Fruit fly (Drosophila melanogaster) whole organism, pupa: Measurements from ENCODE around the gene CG1265.

Source experiments
- CG10348 ChIP-seq: fragments of 200-800 bp; sonication (Bioruptor generic); IDR thresholded peaks from 2 replicates; pipeline ENCODE4 v1.3.6; 2022; ENCODE audit warnings: missing biosample characterization, missing genetic modification characterization
- CG12605 ChIP-seq: fragments of 200-800 bp; sonication (Bioruptor generic); IDR thresholded peaks from 2 replicates; pipeline ENCODE4 v1.3.6; 2022; ENCODE audit warnings: missing biosample characterization, missing genetic modification characterization
- CG13204 ChIP-seq: fragments of 200-800 bp; sonication (Bioruptor generic); optimal IDR thresholded peaks from 2 replicates; lab custom pipeline; 2018; ENCODE audit warnings: missing biosample characterization, mild to moderate bottlenecking, missing genetic modification characterization, moderate library complexity
- CG14655 ChIP-seq: fragments of 200-800 bp; sonication (Bioruptor generic); optimal IDR thresholded peaks from 3 replicates; lab custom pipeline; 2017; ENCODE audit warnings: mild to moderate bottlenecking, missing biosample characterization, missing genetic modification reagents, missing genetic modification characterization
- CG15710 ChIP-seq: fragments of 200-800 bp; sonication (Bioruptor generic); optimal IDR thresholded peaks from 2 replicates; lab custom pipeline; 2018; ENCODE audit warnings: missing biosample characterization, mild to moderate bottlenecking, missing genetic modification characterization, moderate library complexity
- CG17806 ChIP-seq: fragments of 200-800 bp; sonication (Bioruptor generic); optimal IDR thresholded peaks from 2 replicates; lab custom pipeline; 2018; ENCODE audit warnings: missing biosample characterization, mild to moderate bottlenecking, missing genetic modification characterization, moderate library complexity
- CG32121 ChIP-seq: fragments of 200-800 bp; sonication (Bioruptor generic); IDR thresholded peaks from 2 replicates; pipeline ENCODE4 v1.3.6; 2022; ENCODE audit warnings: missing biosample characterization, missing genetic modification characterization
- CG34367 ChIP-seq: fragments of 200-800 bp; sonication (Bioruptor generic); optimal IDR thresholded peaks from 2 replicates; lab custom pipeline; 2018; ENCODE audit warnings: missing biosample characterization, mild to moderate bottlenecking, missing genetic modification characterization
- CG4496 ChIP-seq: fragments of 200-800 bp; sonication (Bioruptor generic); IDR thresholded peaks from 3 replicates; pipeline ENCODE4 v1.3.6; 2022; ENCODE audit warnings: missing biosample characterization, missing genetic modification characterization
- CG8159 ChIP-seq: fragments of 200-800 bp; sonication (Bioruptor generic); optimal IDR thresholded peaks from 3 replicates; lab custom pipeline; 2018; ENCODE audit warnings: missing biosample characterization, mild to moderate bottlenecking, missing genetic modification characterization, moderate library complexity
- CG8301 ChIP-seq: fragments of 200-800 bp; sonication (Bioruptor generic); optimal IDR thresholded peaks from 2 replicates; lab custom pipeline; 2018; ENCODE audit warnings: missing biosample characterization, mild to moderate bottlenecking, missing genetic modification characterization
- CG9948 ChIP-seq: fragments of 200-800 bp; sonication (Bioruptor generic); optimal IDR thresholded peaks from 2 replicates; lab custom pipeline; 2018; ENCODE audit warnings: missing biosample characterization, mild to moderate bottlenecking, missing genetic modification characterization, moderate library complexity
- D1 ChIP-seq: fragments of 200-800 bp; sonication (Bioruptor generic); optimal IDR thresholded peaks from 2 replicates; lab custom pipeline; 2018; ENCODE audit warnings: missing biosample characterization, mild to moderate bottlenecking, missing genetic modification characterization, moderate library complexity
- EcR ChIP-seq: fragments of 200-800 bp; sonication (Bioruptor generic); optimal IDR thresholded peaks from 3 replicates; lab custom pipeline; 2019; ENCODE audit warnings: missing biosample characterization, missing genetic modification characterization, mild to moderate bottlenecking, moderate library complexity, missing genetic modification reagents
- Ets98B ChIP-seq: fragments of 200-800 bp; sonication (Bioruptor generic); IDR thresholded peaks from 2 replicates; pipeline ENCODE4 v1.3.6; 2022; ENCODE audit warnings: missing biosample characterization, missing genetic modification characterization
- Pif1A ChIP-seq: fragments of 200-800 bp; sonication (Bioruptor generic); optimal IDR thresholded peaks from 3 replicates; lab custom pipeline; 2016; ENCODE audit warnings: missing biosample characterization, missing genetic modification characterization
- Pif1B ChIP-seq: fragments of 200-800 bp; sonication (Bioruptor generic); optimal IDR thresholded peaks from 3 replicates; lab custom pipeline; 2016; ENCODE audit warnings: missing biosample characterization, missing genetic modification characterization
- Snoo ChIP-seq: fragments of 200-800 bp; sonication (Bioruptor generic); optimal IDR thresholded peaks from 3 replicates; lab custom pipeline; 2017; ENCODE audit warnings: missing biosample characterization, mild to moderate bottlenecking, missing genetic modification characterization, inconsistent platforms
- fd96Ca ChIP-seq: fragments of 200-800 bp; sonication (Bioruptor generic); IDR thresholded peaks from 3 replicates; pipeline ENCODE4 v1.3.6; 2022; ENCODE audit warnings: missing biosample characterization, missing genetic modification characterization
- gl ChIP-seq: fragments of 200-800 bp; sonication (Bioruptor generic); optimal IDR thresholded peaks from 2 replicates; lab custom pipeline; 2018; ENCODE audit warnings: missing biosample characterization, mild to moderate bottlenecking, missing genetic modification characterization
- rn ChIP-seq: fragments of 200-800 bp; sonication (Bioruptor generic); IDR thresholded peaks from 2 replicates; pipeline ENCODE4 v1.3.6; 2022; ENCODE audit warnings: missing biosample characterization, missing genetic modification characterization

Gene CG1265

dm6 chr3L:4225647-4226470 is 28.7 kb upstream of the CG1265 start:
- peak; percentile 8 for TF ChIP-seq gl (tag; lab: Kevin White, UChicago)
- TF ChIP-seq CG9948 (tag; lab: Kevin White, UChicago): no peak
- TF ChIP-seq CG4496 (GFP tag; lab: Robert Waterston, UW): no peak
- TF ChIP-seq CG10348 (GFP tag; lab: Robert Waterston, UW): no peak
- TF ChIP-seq CG17806 (tag; lab: Kevin White, UChicago): no peak
- TF ChIP-seq D1 (tag; lab: Kevin White, UChicago): no peak
- TF ChIP-seq CG8301: peak; percentile 18
- peak; percentile 20 for TF ChIP-seq CG14655 (GFP tag; lab: Kevin White, UChicago)
- TF ChIP-seq fd96Ca (GFP tag; lab: Robert Waterston, UW): 0 out of 3 replicates have a peak, but pooled peaks have one; percentile 36
- no peak for TF ChIP-seq CG15710
- no peak for TF ChIP-seq Pif1B (GFP tag; lab: Kevin White, UChicago)
- TF ChIP-seq Snoo (tag; lab: Kevin White, UChicago): no peak
- TF ChIP-seq CG34367 (tag; lab: Kevin White, UChicago): no peak
- no peak for TF ChIP-seq rn (GFP tag; lab: Robert Waterston, UW)
- TF ChIP-seq CG12605: no peak; the same call in 1 of the 2 replicates
- no peak for TF ChIP-seq CG32121
- no peak for TF ChIP-seq CG8159 (tag; lab: Kevin White, UChicago)
- no peak for TF ChIP-seq Pif1A (GFP tag; lab: Kevin White, UChicago)
- TF ChIP-seq EcR (GFP tag; lab: Kevin White, UChicago): peak; percentile 40
- TF ChIP-seq CG13204 (GFP tag; lab: Kevin White, UChicago): no peak
- TF ChIP-seq Ets98B (GFP tag; lab: Robert Waterston, UW): peak; percentile 30; the same call in 1 of the 2 replicates

dm6 chr3L:4227164-4227563 is 27.4 kb upstream of the CG1265 start, which contains the start of gene CG46460:
TSS of gene CG46460 (minus strand) at chr3L:4227302.
- TF ChIP-seq Pif1A (GFP tag; lab: Kevin White, UChicago) (no peak), CG8301 (no peak), CG14655 (GFP tag; lab: Kevin White, UChicago) (peak; percentile 8), Ets98B (GFP tag; lab: Robert Waterston, UW) (peak; percentile 49; the same call in 1 of the 2 replicates), EcR (GFP tag; lab: Kevin White, UChicago) (peak; percentile 67), CG12605 (peak; percentile 43; the same call in 1 of the 2 replicates), CG10348 (GFP tag; lab: Robert Waterston, UW) (no peak), rn (GFP tag; lab: Robert Waterston, UW) (no peak), CG4496 (GFP tag; lab: Robert Waterston, UW) (peak; percentile 42; the same call in 1 of the 3 replicates), D1 (tag; lab: Kevin White, UChicago) (no peak), CG13204 (GFP tag; lab: Kevin White, UChicago) (peak; percentile 64), CG34367 (tag; lab: Kevin White, UChicago) (no peak), CG17806 (tag; lab: Kevin White, UChicago) (no peak), CG8159 (tag; lab: Kevin White, UChicago) (peak; percentile 42), CG9948 (tag; lab: Kevin White, UChicago) (no peak), fd96Ca (GFP tag; lab: Robert Waterston, UW) (no peak; the same call in 2 of the 3 replicates), Pif1B (GFP tag; lab: Kevin White, UChicago) (no peak), CG15710 (peak; percentile 31), CG32121 (peak; percentile 31; the same call in 1 of the 2 replicates), gl (tag; lab: Kevin White, UChicago) (no peak), Snoo (tag; lab: Kevin White, UChicago) (no peak)
- TF ChIP-seq, all 21 proteins: peak for 9

- peak; percentile 99 for TF ChIP-seq CG8301
- peak; percentile 99 for TF ChIP-seq CG34367 (tag; lab: Kevin White, UChicago)
- peak; percentile 99 for TF ChIP-seq fd96Ca (GFP tag; lab: Robert Waterston, UW)
- peak; percentile 97 for TF ChIP-seq Pif1B (GFP tag; lab: Kevin White, UChicago)
- TF ChIP-seq CG9948 (tag; lab: Kevin White, UChicago): peak; percentile 97
- TF ChIP-seq gl (tag; lab: Kevin White, UChicago): peak; percentile 97
- TF ChIP-seq EcR (GFP tag; lab: Kevin White, UChicago): peak; percentile 89
- peak; percentile 88 for TF ChIP-seq D1 (tag; lab: Kevin White, UChicago)
- peak; percentile 97 for TF ChIP-seq Snoo (tag; lab: Kevin White, UChicago)
- TF ChIP-seq CG13204 (GFP tag; lab: Kevin White, UChicago): peak; percentile 95
- TF ChIP-seq CG4496 (GFP tag; lab: Robert Waterston, UW): peak; percentile 99
- peak; percentile 99 for TF ChIP-seq CG15710
- peak; percentile 99 for TF ChIP-seq CG32121
- TF ChIP-seq rn (GFP tag; lab: Robert Waterston, UW): peak; percentile 99
- peak; percentile 97 for TF ChIP-seq CG10348 (GFP tag; lab: Robert Waterston, UW)
- peak; percentile 99 for TF ChIP-seq CG8159 (tag; lab: Kevin White, UChicago)
- TF ChIP-seq CG17806 (tag; lab: Kevin White, UChicago): peak; percentile 98
- TF ChIP-seq CG12605: peak; percentile 99
- peak; percentile 99 for TF ChIP-seq CG14655 (GFP tag; lab: Kevin White, UChicago)
- peak; percentile 99 for TF ChIP-seq Ets98B (GFP tag; lab: Robert Waterston, UW)
- peak; percentile 98 for TF ChIP-seq Pif1A (GFP tag; lab: Kevin White, UChicago)
These were observed 26.3 kb upstream of the CG1265 start for dm6 chr3L:4228187-4228836.

dm6 chr3L:4229365-4229967 is 25.1 kb upstream of the CG1265 start:
- no peak for TF ChIP-seq Ets98B (GFP tag; lab: Robert Waterston, UW)
- TF ChIP-seq CG14655 (GFP tag; lab: Kevin White, UChicago): peak; percentile 13
- peak; percentile 27 for TF ChIP-seq CG8159 (tag; lab: Kevin White, UChicago)
- TF ChIP-seq D1 (tag; lab: Kevin White, UChicago): no peak
- peak; percentile 6 for TF ChIP-seq CG34367 (tag; lab: Kevin White, UChicago)
- TF ChIP-seq CG32121: no peak
- TF ChIP-seq CG4496 (GFP tag; lab: Robert Waterston, UW): no peak
- peak; percentile 11 for TF ChIP-seq CG15710
- TF ChIP-seq CG9948 (tag; lab: Kevin White, UChicago): peak; percentile 1
